Fruit fly (Drosophila melanogaster): ENCODE data around the gene LManII.
A peak's percentile ranks its signal among the peaks of the same experiment; 100 is the strongest.

LManII gene

DNA sequence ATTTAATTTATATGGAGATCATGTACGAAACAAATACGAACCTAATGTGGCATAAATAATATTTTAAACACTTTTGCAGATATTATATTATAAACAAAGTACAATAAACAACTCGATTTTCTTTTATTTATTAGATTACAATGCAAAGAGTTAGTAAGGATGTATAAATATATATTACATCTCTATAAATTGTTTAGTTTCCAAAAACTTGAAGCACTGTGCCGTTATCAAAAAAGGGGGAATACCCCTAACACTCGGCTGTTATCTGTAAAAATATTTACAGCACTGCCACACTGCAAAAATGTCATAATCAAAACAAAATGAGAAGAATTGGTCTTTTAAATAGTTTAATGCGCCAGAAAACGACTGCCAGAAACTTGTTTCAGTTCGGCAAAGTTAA, 28.9 kb upstream of the LManII start, which contains the start of gene CG5188 (continued):
- TF ChIP-seq kni (GFP tag; optimal IDR thresholded peaks at IDR 0.05) (no peak), Sin3A (optimal IDR thresholded peaks at IDR 0.05) (no peak), CG8924 (tag; optimal IDR thresholded peaks at IDR 0.05) (peak; percentile 53), pan (optimal IDR thresholded peaks at IDR 0.05) (no peak), pan (GFP tag; optimal IDR thresholded peaks at IDR 0.05 in 1 of 2, IDR thresholded peaks at IDR 0.05 in 1 of 2) (peak in 1 of 2 experiments; percentile 66), nmo (GFP tag; optimal IDR thresholded peaks at IDR 0.05) (peak; percentile 57), zfh1 (GFP tag; IDR thresholded peaks at IDR 0.05) (peak; percentile 37; the same call in 1 of the 3 replicates), btn (GFP tag; optimal IDR thresholded peaks at IDR 0.05) (no peak), bsh (GFP tag; optimal IDR thresholded peaks at IDR 0.05) (peak in 1 of 2 experiments; percentile 48), CG11085 (GFP tag; IDR thresholded peaks at IDR 0.05) (no peak; the same call in 1 of the 2 replicates), chif (GFP tag; optimal IDR thresholded peaks at IDR 0.05) (no peak), Hr78 (GFP tag; optimal IDR thresholded peaks at IDR 0.05) (no peak), CG5953 (GFP tag; IDR thresholded peaks at IDR 0.05) (peak; percentile 54; the same call in 1 of the 2 replicates), CG1024 (GFP tag; IDR thresholded peaks at IDR 0.05) (0 out of 2 replicates have a peak, but pooled peaks have one; percentile 44), Ets65A (GFP tag) (no peak), Vsx1 (GFP tag; optimal IDR thresholded peaks at IDR 0.05) (no peak), CG8281 (tag; optimal IDR thresholded peaks at IDR 0.05) (no peak), jumu (GFP tag; optimal IDR thresholded peaks at IDR 0.05) (peak; percentile 13), CG11723 (GFP tag; optimal IDR thresholded peaks at IDR 0.05) (no peak), emc (GFP tag; optimal IDR thresholded peaks at IDR 0.05) (no peak), sr (GFP tag; IDR thresholded peaks at IDR 0.05) (no peak), fd3F (GFP tag; optimal IDR thresholded peaks at IDR 0.05) (no peak), CG1233 (GFP tag; optimal IDR thresholded peaks at IDR 0.05) (no peak), CG7357 (GFP tag; IDR thresholded peaks at IDR 0.05) (no peak), CG7786 (GFP tag; optimal IDR thresholded peaks at IDR 0.05) (no peak), insv (GFP tag; optimal IDR thresholded peaks at IDR 0.05) (no peak), CG15696 (tag; optimal IDR thresholded peaks at IDR 0.05) (peak; percentile 17), Oli (tag; optimal IDR thresholded peaks at IDR 0.05) (peak; percentile 19), CG31388 (GFP tag; optimal IDR thresholded peaks at IDR 0.05) (no peak), CHES-1-like (GFP tag; optimal IDR thresholded peaks at IDR 0.05) (peak; percentile 20), YL-1 (GFP tag; optimal IDR thresholded peaks at IDR 0.05) (peak; percentile 82), ro (GFP tag; IDR thresholded peaks at IDR 0.05) (no peak), CG17802 (tag; optimal IDR thresholded peaks at IDR 0.05) (no peak), CG8089 (GFP tag; optimal IDR thresholded peaks at IDR 0.05) (no peak), CG15514 (GFP tag; optimal IDR thresholded peaks at IDR 0.05) (peak; percentile 44), Dip2 (GFP tag; IDR thresholded peaks at IDR 0.05) (no peak), CG34224 (GFP tag; IDR thresholded peaks at IDR 0.05; ENCODE audit: partially characterized antibody) (0 out of 3 replicates have a peak, but pooled peaks have one; percentile 39), CG8359 (GFP tag; optimal IDR thresholded peaks at IDR 0.05; ENCODE audit: borderline replicate concordance) (no peak), CG10321 (GFP tag; IDR thresholded peaks at IDR 0.05) (no peak), sens-2 (GFP tag; IDR thresholded peaks at IDR 0.05) (no peak), Fer2 (tag; optimal IDR thresholded peaks at IDR 0.05) (no peak), Nf-YA (GFP tag; IDR thresholded peaks at IDR 0.05) (no peak), dmrt99B (tag; optimal IDR thresholded peaks at IDR 0.05) (no peak), H2.0 (GFP tag; IDR thresholded peaks at IDR 0.05) (peak; percentile 45), Bteb2 (GFP tag; optimal IDR thresholded peaks at IDR 0.05) (no peak), CG11456 (GFP tag; IDR thresholded peaks at IDR 0.05) (no peak), row (GFP tag; IDR thresholded peaks at IDR 0.05) (peak; percentile 82), CG4360 (GFP tag; IDR thresholded peaks at IDR 0.05) (no peak), Side (GFP tag; optimal IDR thresholded peaks at IDR 0.05) (no peak), CG10565 (GFP tag; optimal IDR thresholded peaks at IDR 0.05) (no peak), br (optimal IDR thresholded peaks at IDR 0.05) (no peak), TFAM (GFP tag; optimal IDR thresholded peaks at IDR 0.05) (no peak)

Data from whole organism, embryonic.